Fruit fly (Drosophila melanogaster): Measurements from ENCODE around the gene Sh3beta.

Sh3beta gene

DNA sequence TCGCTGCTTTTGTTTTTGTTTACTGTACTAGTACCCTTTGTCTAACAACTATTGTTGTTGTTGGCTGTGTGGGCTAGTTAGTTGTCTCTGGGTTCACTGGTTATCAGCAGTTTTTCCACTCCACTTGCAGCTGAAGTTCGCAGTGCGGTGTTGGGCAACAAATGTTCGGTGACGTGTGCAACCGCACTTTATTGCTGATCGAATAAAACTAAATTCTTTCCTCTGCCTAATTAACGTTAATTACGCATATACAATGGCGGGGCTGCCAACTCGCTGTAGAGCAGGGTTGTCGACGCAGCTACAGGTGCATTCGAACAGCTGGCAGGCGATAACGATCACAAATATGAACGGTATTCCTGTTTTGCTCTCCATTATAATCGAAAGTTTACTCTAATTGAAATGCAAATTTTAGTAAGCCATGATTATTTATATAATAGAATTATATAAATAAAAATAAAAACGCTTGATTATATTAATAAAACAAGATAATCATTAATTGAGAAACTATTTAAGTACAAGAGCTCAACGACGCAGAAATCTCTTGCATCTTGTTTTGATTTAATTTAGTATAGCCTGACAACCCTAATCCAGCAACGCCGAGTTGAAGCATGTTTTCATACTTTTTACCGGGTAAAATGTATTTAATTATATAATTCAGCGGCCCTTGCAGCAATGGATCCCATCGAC lies 40.4 kb downstream of the Sh3beta start, which contains the start of the genes mrva, CG42307 and mus312 (continued):
- peak; percentile 59 for TF ChIP-seq cato (GFP tag; optimal IDR thresholded peaks at IDR 0.05; ENCODE audit: borderline replicate concordance)
- peak; percentile 78 for TF ChIP-seq cwo (GFP tag; optimal IDR thresholded peaks at IDR 0.05)
- no peak for TF ChIP-seq CkIIα-i1 (GFP tag; IDR thresholded peaks at IDR 0.05)
- peak; percentile 84 for TF ChIP-seq CG30403 (GFP tag; optimal IDR thresholded peaks at IDR 0.05)
- no peak for TF ChIP-seq CG15011 (GFP tag; optimal IDR thresholded peaks at IDR 0.05)
- peak; percentile 41 for TF ChIP-seq CG15073 (GFP tag; optimal IDR thresholded peaks at IDR 0.05)
- TF ChIP-seq ro (GFP tag; IDR thresholded peaks at IDR 0.05) = peak; percentile 63
- peak; percentile 89 for TF ChIP-seq CG13624 (GFP tag; optimal IDR thresholded peaks at IDR 0.05)
- peak; percentile 89 for TF ChIP-seq CG7556 (GFP tag; optimal IDR thresholded peaks at IDR 0.05)
- peak; percentile 18 for TF ChIP-seq pnt (GFP tag; optimal IDR thresholded peaks at IDR 0.05)
- peak; percentile 96 for TF ChIP-seq CG17361 (GFP tag; IDR thresholded peaks at IDR 0.05)
- TF ChIP-seq CG14860 (GFP tag; IDR thresholded peaks at IDR 0.05; ENCODE audit: partially characterized antibody) = no peak
- TF ChIP-seq Sox102F (GFP tag; optimal IDR thresholded peaks at IDR 0.05) = no peak
- no peak for TF ChIP-seq D (optimal IDR thresholded peaks at IDR 0.05)
- peak; percentile 83 for TF ChIP-seq D (GFP tag; optimal IDR thresholded peaks at IDR 0.05)
- peak; percentile 89 for TF ChIP-seq Fer1 (GFP tag; optimal IDR thresholded peaks at IDR 0.05)
- peak; percentile 28 for TF ChIP-seq CG1792 (GFP tag; optimal IDR thresholded peaks at IDR 0.05)
- TF ChIP-seq CG12104 (GFP tag; optimal IDR thresholded peaks at IDR 0.05) = peak; percentile 86
- no peak for TF ChIP-seq CG12236 (GFP tag; optimal IDR thresholded peaks at IDR 0.05)
- peak; percentile 91 for TF ChIP-seq dmrt11E (tag; optimal IDR thresholded peaks at IDR 0.05)
- TF ChIP-seq CG14667 (GFP tag; IDR thresholded peaks at IDR 0.05) = peak; percentile 85
- TF ChIP-seq salm (tag; optimal IDR thresholded peaks at IDR 0.05) = peak; percentile 87
- peak; percentile 93 for TF ChIP-seq Ssrp (tag; optimal IDR thresholded peaks at IDR 0.05)
- no peak for TF ChIP-seq Dip2 (GFP tag; IDR thresholded peaks at IDR 0.05)
- peak; percentile 78 for TF ChIP-seq Drgx (GFP tag; IDR thresholded peaks at IDR 0.05)
- peak; percentile 68; the same call in 1 of the 2 replicates for TF ChIP-seq CG5953 (GFP tag; IDR thresholded peaks at IDR 0.05)
- TF ChIP-seq ab (GFP tag; optimal IDR thresholded peaks at IDR 0.05) = peak; percentile 33
- TF ChIP-seq CG8281 (tag; optimal IDR thresholded peaks at IDR 0.05) = no peak
- peak; percentile 61; the same call in 1 of the 2 replicates for TF ChIP-seq seq (GFP tag; IDR thresholded peaks at IDR 0.05)
- TF ChIP-seq CG8359 (GFP tag; optimal IDR thresholded peaks at IDR 0.05; ENCODE audit: borderline replicate concordance) = peak; percentile 62
- peak; percentile 71 for TF ChIP-seq CG11085 (GFP tag; IDR thresholded peaks at IDR 0.05)
- TF ChIP-seq CG31224 (GFP tag; IDR thresholded peaks at IDR 0.05) = peak; percentile 78
- peak; percentile 43 for TF ChIP-seq Sry-β (GFP tag; optimal IDR thresholded peaks at IDR 0.05)
- TF ChIP-seq E2f1 (GFP tag; IDR thresholded peaks at IDR 0.05) = peak; percentile 84
- peak; percentile 66 for TF ChIP-seq Dref (GFP tag; IDR thresholded peaks at IDR 0.05)
- peak; percentile 91 for TF ChIP-seq CG10147 (GFP tag; optimal IDR thresholded peaks at IDR 0.05)
- no peak for TF ChIP-seq Asciz (GFP tag; optimal IDR thresholded peaks at IDR 0.05)
- TF ChIP-seq CG11723 (GFP tag; optimal IDR thresholded peaks at IDR 0.05) = peak; percentile 69
- peak; percentile 72 for TF ChIP-seq CG10462 (GFP tag; optimal IDR thresholded peaks at IDR 0.05)
- peak; percentile 79 for TF ChIP-seq CG17912 (GFP tag; optimal IDR thresholded peaks at IDR 0.05)
- TF ChIP-seq disco-r (GFP tag; optimal IDR thresholded peaks at IDR 0.05) = no peak
- no peak for TF ChIP-seq CG8478 (optimal IDR thresholded peaks at IDR 0.05)
- peak; percentile 96 for TF ChIP-seq CG8924 (tag; optimal IDR thresholded peaks at IDR 0.05)
- TF ChIP-seq eyg (GFP tag; optimal IDR thresholded peaks at IDR 0.05) = no peak
- TF ChIP-seq fd102C (GFP tag; optimal IDR thresholded peaks at IDR 0.05) = no peak
- no peak for TF ChIP-seq CG11398 (GFP tag; optimal IDR thresholded peaks at IDR 0.05)
- no peak for TF ChIP-seq TFAM (GFP tag; optimal IDR thresholded peaks at IDR 0.05)
- TF ChIP-seq C15 (GFP tag; IDR thresholded peaks at IDR 0.05) = 0 out of 3 replicates have a peak, but pooled peaks have one; percentile 66
- peak; percentile 99 for TF ChIP-seq trem (tag; optimal IDR thresholded peaks at IDR 0.05)
- no peak for TF ChIP-seq CG1603 (tag; optimal IDR thresholded peaks at IDR 0.05)
